Fruit fly (Drosophila melanogaster) whole organism, embryonic: Measurements from ENCODE around the gene Baldspot.

Source experiments
- CG1024 ChIP-seq: fragments of 200-800 bp; sonication (Bioruptor generic); IDR thresholded peaks from 2 replicates; pipeline ENCODE4 v1.3.6; 2022; ENCODE audit warnings: missing biosample characterization, missing genetic modification characterization
- CG10462 ChIP-seq: fragments of 200-800 bp; sonication (Bioruptor generic); optimal IDR thresholded peaks from 2 replicates; lab custom pipeline; 2016; ENCODE audit warnings: missing biosample characterization, missing genetic modification characterization
- CG14860 ChIP-seq: fragments of 200-800 bp; sonication (Bioruptor generic); IDR thresholded peaks from 3 replicates; pipeline ENCODE4 v1.3.6; 2022; ENCODE audit warnings: missing biosample characterization, missing genetic modification characterization; ENCODE audit not compliant: partially characterized antibody
- CG14965 ChIP-seq: fragments of 200-800 bp; sonication (Bioruptor generic); optimal IDR thresholded peaks from 2 replicates; lab custom pipeline; 2016; ENCODE audit warnings: missing biosample characterization, missing genetic modification characterization, borderline replicate concordance
- CG15696 ChIP-seq: fragments of 200-800 bp; sonication (Bioruptor generic); optimal IDR thresholded peaks from 2 replicates; lab custom pipeline; 2019; ENCODE audit warnings: missing biosample characterization, mild to moderate bottlenecking, missing genetic modification characterization, moderate library complexity
- CG16779 ChIP-seq: fragments of 200-800 bp; sonication (Bioruptor generic); IDR thresholded peaks from 2 replicates; pipeline ENCODE4 v1.3.6; 2022; ENCODE audit warnings: missing biosample characterization, missing genetic modification characterization
- CG17568 ChIP-seq: fragments of 200-800 bp; sonication (Bioruptor generic); optimal IDR thresholded peaks from 2 replicates; lab custom pipeline; 2018; ENCODE audit warnings: missing biosample characterization, mild to moderate bottlenecking, missing genetic modification characterization, moderate library complexity
- CG1792 ChIP-seq: fragments of 200-800 bp; sonication (Bioruptor generic); optimal IDR thresholded peaks from 2 replicates; lab custom pipeline; 2016; ENCODE audit warnings: missing biosample characterization, missing genetic modification characterization
- CG2712 ChIP-seq: fragments of 200-800 bp; optimal IDR thresholded peaks from 3 replicates; lab custom pipeline; 2019; ENCODE audit warnings: missing biosample characterization, mild to moderate bottlenecking, missing genetic modification characterization, moderate library complexity
- CG3065 ChIP-seq: fragments of 200-800 bp; sonication (Bioruptor generic); optimal IDR thresholded peaks from 2 replicates; lab custom pipeline; 2016; ENCODE audit warnings: missing biosample characterization, missing genetic modification characterization
- CG34376 ChIP-seq: fragments of 200-800 bp; sonication (Bioruptor generic); optimal IDR thresholded peaks from 2 replicates; lab custom pipeline; 2018; ENCODE audit warnings: missing biosample characterization, mild to moderate bottlenecking, missing genetic modification characterization
- CG4328 ChIP-seq: fragments of 200-800 bp; sonication (Bioruptor generic); optimal IDR thresholded peaks from 3 replicates; lab custom pipeline; 2017; ENCODE audit warnings: missing biosample characterization, missing genetic modification reagents, missing genetic modification characterization
- CG4360 ChIP-seq: fragments of 200-800 bp; sonication (Bioruptor generic); IDR thresholded peaks from 2 replicates; pipeline ENCODE4 v1.3.6; 2022; ENCODE audit warnings: missing biosample characterization, missing genetic modification characterization
- CG4617 ChIP-seq: fragments of 200-800 bp; sonication (Bioruptor generic); optimal IDR thresholded peaks from 3 replicates; lab custom pipeline; 2016; ENCODE audit warnings: missing biosample characterization, missing genetic modification characterization, borderline replicate concordance
- CG6689 ChIP-seq: fragments of 200-800 bp; sonication (Bioruptor generic); IDR thresholded peaks from 2 replicates; pipeline ENCODE4 v1.3.6; 2022; ENCODE audit warnings: missing biosample characterization, missing genetic modification characterization
- CG7745 ChIP-seq: fragments of 200-800 bp; sonication (Bioruptor generic); optimal IDR thresholded peaks from 2 replicates; lab custom pipeline; 2018; ENCODE audit warnings: missing biosample characterization, mild to moderate bottlenecking, missing genetic modification characterization, moderate library complexity
- CG9727 ChIP-seq: fragments of 200-800 bp; sonication (Bioruptor generic); optimal IDR thresholded peaks from 3 replicates; lab custom pipeline; 2017; ENCODE audit warnings: missing biosample characterization, mild to moderate bottlenecking, missing genetic modification characterization
- CG9876 ChIP-seq: fragments of 200-800 bp; sonication (Bioruptor generic); optimal IDR thresholded peaks from 2 replicates; lab custom pipeline; 2016; ENCODE audit warnings: missing biosample characterization, missing genetic modification characterization
- CG9932 ChIP-seq: fragments of 200-800 bp; sonication (Bioruptor generic); IDR thresholded peaks from 2 replicates; pipeline ENCODE4 v1.3.6; 2022; ENCODE audit warnings: missing biosample characterization, missing genetic modification characterization
- Camta ChIP-seq: fragments of 200-800 bp; sonication (Bioruptor generic); optimal IDR thresholded peaks from 2 replicates; lab custom pipeline; 2016; ENCODE audit warnings: missing biosample characterization, missing genetic modification characterization
- Chrac-16 ChIP-seq: fragments of 200-800 bp; sonication (Bioruptor generic); optimal IDR thresholded peaks from 3 replicates; lab custom pipeline; 2016; ENCODE audit warnings: missing biosample characterization, missing genetic modification characterization
- CkIIα-i1 ChIP-seq: fragments of 200-800 bp; sonication (Bioruptor generic); IDR thresholded peaks from 2 replicates; pipeline ENCODE4 v1.3.6; 2022; ENCODE audit warnings: missing biosample characterization, missing genetic modification characterization
- CrebB ChIP-seq: fragments of 200-800 bp; sonication (Bioruptor generic); optimal IDR thresholded peaks from 3 replicates; lab custom pipeline; 2018; ENCODE audit warnings: missing biosample characterization, mild to moderate bottlenecking, missing genetic modification characterization
- Drgx ChIP-seq: fragments of 200-800 bp; sonication (Bioruptor generic); IDR thresholded peaks from 2 replicates; pipeline ENCODE4 v1.3.6; 2022; ENCODE audit warnings: missing biosample characterization, missing genetic modification characterization
- Hand ChIP-seq: fragments of 200-800 bp; sonication (Bioruptor generic); optimal IDR thresholded peaks from 2 replicates; lab custom pipeline; 2017; ENCODE audit warnings: mild to moderate bottlenecking, missing biosample characterization, missing genetic modification reagents, missing genetic modification characterization
- Hr78 ChIP-seq, 2 experiments: fragments of 200-800 bp in 1 of 2; fragments of >200 bp in 1 of 2; sonication (Bioruptor generic) in 1 of 2; optimal IDR thresholded peaks; 2 replicates each; lab custom pipeline; 2017 to 2019; ENCODE audit warnings: missing biosample characterization in 2 of 2, missing genetic modification characterization in 2 of 2, mild to moderate bottlenecking in 1 of 2, moderate library complexity in 1 of 2
- Jarid2 ChIP-seq: fragments of 200-800 bp; sonication (Bioruptor generic); optimal IDR thresholded peaks from 3 replicates; lab custom pipeline; 2017; ENCODE audit warnings: mild to moderate bottlenecking, missing biosample characterization, missing genetic modification reagents, missing genetic modification characterization
- Lim3 ChIP-seq: fragments of 200-800 bp; sonication (Bioruptor generic); IDR thresholded peaks from 2 replicates; pipeline ENCODE4 v1.3.6; 2022; ENCODE audit warnings: missing biosample characterization, missing genetic modification characterization
- MESR4 ChIP-seq: fragments of 200-800 bp; sonication (Bioruptor generic); optimal IDR thresholded peaks from 2 replicates; lab custom pipeline; 2018; ENCODE audit warnings: missing biosample characterization, mild to moderate bottlenecking, missing genetic modification characterization, moderate library complexity
- Med ChIP-seq: fragments of 200-800 bp; sonication (Bioruptor generic); peaks from one replicate; lab custom pipeline; 2016; ENCODE audit warnings: missing biosample characterization, missing genetic modification characterization, mild to moderate bottlenecking, inconsistent platforms, moderate library complexity
- Optix ChIP-seq: fragments of 200-800 bp; sonication (Bioruptor generic); IDR thresholded peaks from 3 replicates; pipeline ENCODE4 v1.3.6; 2022; ENCODE audit warnings: missing biosample characterization, missing genetic modification characterization
- Pdp1 ChIP-seq, 2 experiments: fragments of 200-800 bp; sonication (Bioruptor generic); optimal IDR thresholded peaks; 3 replicates each; lab custom pipeline; 2016; ENCODE audit warnings: missing biosample characterization in 2 of 2, missing genetic modification characterization in 2 of 2, mild to moderate bottlenecking in 1 of 2, moderate library complexity in 1 of 2
- ash1 ChIP-seq: fragments of 200-800 bp; sonication (Bioruptor generic); optimal IDR thresholded peaks from 2 replicates; lab custom pipeline; 2018; ENCODE audit warnings: missing biosample characterization, mild to moderate bottlenecking, missing genetic modification characterization
- btn ChIP-seq: fragments of 200-800 bp; sonication (Bioruptor generic); optimal IDR thresholded peaks from 2 replicates; lab custom pipeline; 2016; ENCODE audit warnings: missing biosample characterization, missing genetic modification characterization
- ci ChIP-seq: fragments of 200-800 bp; sonication (Bioruptor generic); IDR thresholded peaks from 3 replicates; pipeline ENCODE4 v1.3.6; 2022; ENCODE audit warnings: missing biosample characterization, missing genetic modification characterization
- corto ChIP-seq: fragments of 200-800 bp; sonication (Bioruptor generic); optimal IDR thresholded peaks from 2 replicates; lab custom pipeline; 2016; ENCODE audit warnings: missing biosample characterization, mild to moderate bottlenecking, missing genetic modification characterization, moderate library complexity
- cwo ChIP-seq: fragments of 200-800 bp; sonication (Bioruptor generic); optimal IDR thresholded peaks from 3 replicates; lab custom pipeline; 2017; ENCODE audit warnings: missing biosample characterization, missing genetic modification characterization, mild to moderate bottlenecking, moderate library complexity, missing genetic modification reagents
- da ChIP-seq: fragments of 200-800 bp; sonication (Bioruptor generic); optimal IDR thresholded peaks from 2 replicates; lab custom pipeline; 2016; ENCODE audit warnings: missing biosample characterization, missing genetic modification characterization
- danr ChIP-seq: fragments of 200-800 bp; sonication (Bioruptor generic); IDR thresholded peaks from 2 replicates; pipeline ENCODE4 v1.3.6; 2022; ENCODE audit warnings: missing biosample characterization, missing genetic modification characterization
- disco-r ChIP-seq: fragments of 200-800 bp; sonication (Bioruptor generic); optimal IDR thresholded peaks from 2 replicates; lab custom pipeline; 2016; ENCODE audit warnings: missing biosample characterization, missing genetic modification characterization
- her ChIP-seq: fragments of 200-800 bp; sonication (Bioruptor generic); optimal IDR thresholded peaks from 2 replicates; lab custom pipeline; 2016; ENCODE audit warnings: missing biosample characterization, missing genetic modification characterization
- kni ChIP-seq: fragments of 200-800 bp; sonication (Bioruptor generic); optimal IDR thresholded peaks from 3 replicates; lab custom pipeline; 2017; ENCODE audit warnings: mild to moderate bottlenecking, missing biosample characterization, missing genetic modification reagents, missing genetic modification characterization
- pzg ChIP-seq: fragments of 200-800 bp; sonication (Bioruptor generic); optimal IDR thresholded peaks from 3 replicates; lab custom pipeline; 2018; ENCODE audit warnings: missing biosample characterization, mild to moderate bottlenecking, missing genetic modification characterization, moderate library complexity
- sd ChIP-seq: fragments of 200-800 bp; sonication (Bioruptor generic); optimal IDR thresholded peaks from 3 replicates; lab custom pipeline; 2018; ENCODE audit warnings: missing biosample characterization, mild to moderate bottlenecking, missing genetic modification characterization, moderate library complexity
- sens ChIP-seq: fragments of 200-800 bp; sonication (Bioruptor generic); peaks from one replicate; lab custom pipeline; 2016; ENCODE audit warnings: missing biosample characterization, missing genetic modification characterization
- trem ChIP-seq: fragments of 200-800 bp; optimal IDR thresholded peaks from 3 replicates; lab custom pipeline; 2019; ENCODE audit warnings: missing biosample characterization, mild to moderate bottlenecking, missing genetic modification characterization, moderate library complexity
- ttk ChIP-seq: fragments of 200-800 bp; sonication (Bioruptor generic); IDR thresholded peaks from 2 replicates; pipeline ENCODE4 v2.1.2; 2022; ENCODE audit warnings: missing biosample characterization, missing genetic modification characterization
- tx ChIP-seq: fragments of 200-800 bp; sonication (Bioruptor generic); optimal IDR thresholded peaks from 2 replicates; lab custom pipeline; 2016; ENCODE audit warnings: missing biosample characterization, missing genetic modification characterization
- zfh1 ChIP-seq: fragments of 200-800 bp; sonication (Bioruptor generic); IDR thresholded peaks from 3 replicates; pipeline ENCODE4 v1.3.6; 2022; ENCODE audit warnings: missing biosample characterization, missing genetic modification characterization
- zfh2 ChIP-seq: fragments of 200-800 bp; sonication (Bioruptor generic); optimal IDR thresholded peaks from 2 replicates; lab custom pipeline; 2016; ENCODE audit warnings: missing biosample characterization, missing genetic modification characterization

The Baldspot gene

dm6 chr3L:16612152-16612551, 49.3 kb downstream of the Baldspot start, which contains the start of gene CG4101 (continued):
- peak; percentile 57 for TF ChIP-seq danr (GFP tag; lab: Robert Waterston, UW)
- peak; percentile 95 for TF ChIP-seq Med (GFP tag; lab: Kevin White, UChicago)
- peak; percentile 69 for TF ChIP-seq Camta (GFP tag; lab: Kevin White, UChicago)
- peak; percentile 82 for TF ChIP-seq Chrac-16 (GFP tag; lab: Kevin White, UChicago)
- TF ChIP-seq Optix (GFP tag; lab: Robert Waterston, UW), result 0 out of 3 replicates have a peak, but pooled peaks have one; percentile 49
- no peak for TF ChIP-seq Jarid2 (GFP tag; lab: Kevin White, UChicago)
- peak; percentile 70 for TF ChIP-seq tx
- peak; percentile 50 for TF ChIP-seq corto (GFP tag; lab: Kevin White, UChicago)
- no peak for TF ChIP-seq CkIIα-i1 (GFP tag; lab: Robert Waterston, UW)
- TF ChIP-seq CG4360 (GFP tag; lab: Robert Waterston, UW), result peak; percentile 50
- TF ChIP-seq CG1024 (GFP tag; lab: Robert Waterston, UW), result peak; percentile 63
- peak; percentile 51; the same call in 1 of the 2 replicates for TF ChIP-seq Drgx (GFP tag; lab: Robert Waterston, UW)
- TF ChIP-seq CG4328 (GFP tag; lab: Kevin White, UChicago), result peak; percentile 60
- peak; percentile 77 for TF ChIP-seq pzg (GFP tag; lab: Kevin White, UChicago)
- TF ChIP-seq CG1792, result peak; percentile 33
- peak; percentile 99 for TF ChIP-seq sd (tag; lab: Kevin White, UChicago)
- peak; percentile 86 for TF ChIP-seq trem (tag; lab: Kevin White, UChicago)
- peak; percentile 86 for TF ChIP-seq zfh2
- peak; percentile 52; the same call in 1 of the 2 replicates for TF ChIP-seq Lim3 (GFP tag; lab: Robert Waterston, UW)
- TF ChIP-seq CG34376 (GFP tag; lab: Kevin White, UChicago), result peak; percentile 77
- peak; percentile 76 for TF ChIP-seq zfh1 (GFP tag; lab: Robert Waterston, UW)
- peak; percentile 48 for TF ChIP-seq her (GFP tag; lab: Kevin White, UChicago)
- TF ChIP-seq cwo (GFP tag; lab: Kevin White, UChicago), result peak; percentile 50
- TF ChIP-seq CG10462 (GFP tag; lab: Kevin White, UChicago), result peak; percentile 60
- TF ChIP-seq Pdp1 (GFP tag; optimal IDR thresholded peaks at IDR 0.05; lab: Kevin White, UChicago), result peak; percentile 83 to 87
- TF ChIP-seq Hand (GFP tag; lab: Kevin White, UChicago), result no peak
- TF ChIP-seq CG9727, result peak; percentile 72
- peak; percentile 51 for TF ChIP-seq CG4617 (GFP tag; lab: Kevin White, UChicago)
- TF ChIP-seq CrebB (tag; lab: Kevin White, UChicago), result peak; percentile 51
- no peak for TF ChIP-seq CG14965
- TF ChIP-seq CG14860 (GFP tag; lab: Robert Waterston, UW), result peak; percentile 69; the same call in 2 of the 3 replicates
- peak; percentile 4 for TF ChIP-seq kni (GFP tag; lab: Kevin White, UChicago)
- peak; percentile 77 for TF ChIP-seq CG6689 (GFP tag; lab: Robert Waterston, UW)
- TF ChIP-seq sens (GFP tag; lab: Kevin White, UChicago), result peak; percentile 98
- peak; percentile 74 for TF ChIP-seq CG17568 (GFP tag; lab: Kevin White, UChicago)
- TF ChIP-seq ttk (GFP tag; lab: Robert Waterston, UW), result peak; percentile 68
- TF ChIP-seq MESR4 (GFP tag; lab: Kevin White, UChicago), result no peak
- peak; percentile 57 for TF ChIP-seq CG3065 (GFP tag; lab: Kevin White, UChicago)
- TF ChIP-seq ash1 (GFP tag; lab: Kevin White, UChicago), result no peak
- TF ChIP-seq da, result peak; percentile 24
- 0 out of 2 replicates have a peak, but pooled peaks have one; percentile 13 for TF ChIP-seq CG16779 (GFP tag; lab: Robert Waterston, UW)
- TF ChIP-seq CG2712 (tag; lab: Kevin White, UChicago), result peak; percentile 87
- no peak for TF ChIP-seq Hr78 (GFP tag; optimal IDR thresholded peaks at IDR 0.05; lab: Kevin White, UChicago)
- TF ChIP-seq CG15696 (tag; lab: Kevin White, UChicago), result peak; percentile 84
- TF ChIP-seq CG9876 (GFP tag; lab: Kevin White, UChicago), result peak; percentile 68
- peak; percentile 91 for TF ChIP-seq CG9932
- no peak for TF ChIP-seq CG7745 (tag; lab: Kevin White, UChicago)
- peak; percentile 58 for TF ChIP-seq disco-r
- peak; percentile 82; the same call in 2 of the 3 replicates for TF ChIP-seq ci (GFP tag; lab: Robert Waterston, UW)
- no peak for TF ChIP-seq btn (GFP tag; lab: Kevin White, UChicago)
